Worm (Caenorhabditis elegans) whole organism, L4 larva: ENCODE results near the gene clik-1.

Experiments
- arid-1 ChIP-seq: fragments of 200-800 bp; sonication (Bioruptor generic); conservative IDR thresholded peaks from 2 replicates; pipeline ENCODE4 v1.3.6; 2022; ENCODE audit warnings: missing genetic modification reagents, missing genetic modification characterization, missing compliant biosample characterization
- ceh-82 ChIP-seq: sonication (generic microtip); optimal IDR thresholded peaks from 2 replicates; lab custom pipeline; 2017; ENCODE audit warnings: missing biosample characterization, missing genetic modification characterization
- egl-27 ChIP-seq: sonication (generic microtip); optimal IDR thresholded peaks from 3 replicates; lab custom pipeline; 2017; ENCODE audit warnings: missing biosample characterization, missing genetic modification reagents, missing genetic modification characterization
- madf-9 ChIP-seq: fragments of 200-800 bp; sonication (Bioruptor generic); conservative IDR thresholded peaks from 2 replicates; pipeline ENCODE4 v1.3.6; 2022; ENCODE audit warnings: missing genetic modification reagents, missing genetic modification characterization, missing compliant biosample characterization
- mes-2 ChIP-seq: sonication (generic microtip); optimal IDR thresholded peaks from 2 replicates; lab custom pipeline; 2016; ENCODE audit warnings: missing genotype, mild to moderate bottlenecking, missing genetic modification characterization, missing compliant biosample characterization; ENCODE audit not compliant: poor library complexity, severe bottlenecking
- nhr-28 ChIP-seq: fragments of 150-350 bp; optimal IDR thresholded peaks from 2 replicates; lab custom pipeline; 2014; ENCODE audit warnings: missing biosample characterization, missing genetic modification characterization
- ztf-11 ChIP-seq: fragments of 150-350 bp; optimal IDR thresholded peaks from 2 replicates; lab custom pipeline; 2014; ENCODE audit warnings: missing biosample characterization, missing genetic modification characterization

- TF ChIP-seq ceh-82, result no peak
- TF ChIP-seq arid-1, result no peak
- TF ChIP-seq egl-27 (tag; lab: Kevin White, UChicago), result no peak
- no peak for TF ChIP-seq nhr-28 (tag; lab: Kevin White, UChicago)
- TF ChIP-seq madf-9 (GFP tag; lab: Robert Waterston, UW), result no peak
- no peak for TF ChIP-seq mes-2 (tag; lab: Kevin White, UChicago)
- TF ChIP-seq ztf-11 (tag; lab: Kevin White, UChicago), result no peak
Observed at ce11 chrV:6726279-6726678, 42.3 kb downstream of the clik-1 start.
